Worm (Caenorhabditis elegans) whole organism, L4/young adult: Measurements from ENCODE around the gene eff-1.

Experiments
- dao-5 ChIP-seq: sonication (generic microtip); optimal IDR thresholded peaks from 2 replicates; lab custom pipeline; 2016; ENCODE audit warnings: missing genotype, missing genetic modification characterization, moderate library complexity, missing compliant biosample characterization
- him-1 ChIP-seq: sonication (generic microtip); optimal IDR thresholded peaks from 2 replicates; lab custom pipeline; 2016; ENCODE audit warnings: missing genotype, missing genetic modification reagents, missing genetic modification characterization, missing compliant biosample characterization

- TF ChIP-seq him-1 (no peak), dao-5 (tag; lab: Kevin White, UChicago) (no peak)
Observed at ce11 chrII:8358466-8358865, 12.0 kb downstream of the eff-1 start.
